Worm (Caenorhabditis elegans): ENCODE data around the gene prmt-6.

prmt-6 gene

DNA sequence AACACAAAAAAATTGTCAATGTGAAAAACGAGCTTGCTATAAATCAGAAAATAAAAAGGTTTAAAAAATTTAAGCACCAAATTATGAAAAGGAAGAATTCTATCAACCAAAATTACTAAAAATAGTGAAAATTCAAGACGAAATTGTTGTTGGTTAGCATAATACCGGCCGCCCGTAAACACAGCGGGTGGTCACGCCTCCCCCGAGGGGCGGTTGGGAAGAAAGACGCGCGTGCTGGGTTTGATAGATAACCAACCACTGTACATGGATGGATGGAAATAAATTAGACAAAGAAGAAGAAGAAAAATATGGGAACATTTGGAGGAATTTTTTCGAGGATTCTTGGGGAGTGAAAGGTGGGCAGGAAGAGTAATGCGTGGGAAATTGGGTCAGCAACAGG lies 11.6 kb downstream of the prmt-6 start:
- TF ChIP-seq sea-2 (GFP tag; optimal IDR thresholded peaks at IDR 0.05) (no peak), nfya-1 (tag; optimal IDR thresholded peaks at IDR 0.05; ENCODE audit: insufficient read depth) (no peak), mdl-1 (tag; optimal IDR thresholded peaks at IDR 0.05) (no peak), aly-2 (tag; optimal IDR thresholded peaks at IDR 0.05) (no peak), R02D3.7 (tag; optimal IDR thresholded peaks at IDR 0.05) (no peak), jun-1 (tag; optimal IDR thresholded peaks at IDR 0.05) (no peak), unc-62 (GFP tag; optimal IDR thresholded peaks at IDR 0.05) (no peak), ceh-28 (tag; optimal IDR thresholded peaks at IDR 0.05) (no peak), skn-1 (tag; optimal IDR thresholded peaks at IDR 0.05) (no peak), nhr-67 (tag; optimal IDR thresholded peaks at IDR 0.05) (no peak), lin-15B (tag; optimal IDR thresholded peaks at IDR 0.05) (no peak), ceh-82 (tag; optimal IDR thresholded peaks at IDR 0.05) (no peak), pha-4 (tag; optimal IDR thresholded peaks at IDR 0.05) (no peak), nhr-77 (tag; optimal IDR thresholded peaks at IDR 0.05) (no peak), fkh-2 (tag; optimal IDR thresholded peaks at IDR 0.05) (no peak), tbx-2 (tag; optimal IDR thresholded peaks at IDR 0.05) (no peak)

DNA sequence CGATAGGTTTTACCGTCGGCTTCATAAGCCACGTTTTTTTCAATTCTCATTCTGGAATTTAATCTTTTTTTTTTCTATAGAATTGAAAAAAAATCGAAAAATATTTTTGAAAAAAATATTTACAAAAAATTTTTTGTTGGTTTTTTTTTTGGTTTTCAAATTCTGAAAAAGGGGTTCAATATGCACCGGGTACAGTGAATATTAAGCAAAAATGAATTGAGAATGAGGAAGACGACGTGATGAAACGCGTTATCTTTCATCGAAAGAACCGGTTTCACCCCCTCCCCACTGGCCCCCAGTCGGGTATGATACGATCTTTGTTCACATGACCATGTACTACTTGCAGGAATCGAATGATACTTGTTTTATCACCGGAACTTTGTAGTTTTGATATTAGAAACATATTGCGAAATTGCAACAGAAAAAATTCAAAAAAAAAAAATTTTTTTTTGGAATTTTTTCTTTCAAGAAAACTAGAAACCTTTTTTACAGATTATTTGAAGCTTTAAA lies 18.5 kb downstream of the prmt-6 start, which contains the start of gene C54E4.5:
Gene C54E4.5 (minus strand): TSS at position 51 of the 510 bp plus-strand sequence.
- TF ChIP-seq nhr-25 (tag; optimal IDR thresholded peaks at IDR 0.05) (peak; percentile 69), ceh-28 (tag; optimal IDR thresholded peaks at IDR 0.05) (peak; percentile 16), sea-2 (GFP tag; optimal IDR thresholded peaks at IDR 0.05) (no peak), elt-3 (tag; optimal IDR thresholded peaks at IDR 0.05) (peak in 1 of 3 experiments; percentile 39), elt-1 (tag; optimal IDR thresholded peaks at IDR 0.05) (peak; percentile 68), nfya-1 (tag; optimal IDR thresholded peaks at IDR 0.05; ENCODE audit: insufficient read depth) (no peak), nhr-23 (tag; optimal IDR thresholded peaks at IDR 0.05) (peak; percentile 87), nhr-43 (tag; optimal IDR thresholded peaks at IDR 0.05; ENCODE audit: poor library complexity, severe bottlenecking) (peak; percentile 78)

DNA sequence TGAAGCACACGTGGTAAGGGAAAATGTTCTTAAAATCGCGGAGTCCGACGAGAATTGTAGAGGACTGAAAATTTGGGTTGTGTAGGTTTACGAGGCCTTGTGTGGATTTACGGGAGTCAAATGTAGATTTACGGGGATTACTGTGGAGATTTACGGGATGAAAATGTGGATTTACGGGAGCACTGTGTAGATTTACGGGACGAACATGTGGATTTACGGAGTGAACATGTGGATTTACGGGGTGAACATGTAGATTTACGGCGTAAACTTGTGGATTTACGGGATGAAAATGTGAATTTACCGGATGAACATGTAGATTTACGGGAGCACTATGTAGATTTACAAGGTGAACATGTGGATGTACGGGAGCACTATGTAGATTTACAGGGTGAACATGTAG lies 25.5 kb downstream of the prmt-6 start:
- no peak for TF ChIP-seq ceh-28 (tag; optimal IDR thresholded peaks at IDR 0.05)
- no peak for TF ChIP-seq hmg-11 (tag; optimal IDR thresholded peaks at IDR 0.05)
- TF ChIP-seq lin-39 (tag; optimal IDR thresholded peaks at IDR 0.05), result no peak
- TF ChIP-seq mdl-1 (tag; optimal IDR thresholded peaks at IDR 0.05), result no peak
- no peak for TF ChIP-seq sea-2 (GFP tag; optimal IDR thresholded peaks at IDR 0.05)
- TF ChIP-seq tbx-2 (tag; optimal IDR thresholded peaks at IDR 0.05), result no peak
- TF ChIP-seq R02D3.7 (tag; optimal IDR thresholded peaks at IDR 0.05), result no peak
- TF ChIP-seq ama-1 (optimal IDR thresholded peaks at IDR 0.05), result no peak
- no peak for TF ChIP-seq fkh-2 (tag; optimal IDR thresholded peaks at IDR 0.05)
- TF ChIP-seq nhr-23 (tag; optimal IDR thresholded peaks at IDR 0.05), result no peak
- TF ChIP-seq skn-1 (tag; optimal IDR thresholded peaks at IDR 0.05), result no peak
- no peak for TF ChIP-seq egl-27 (tag; optimal IDR thresholded peaks at IDR 0.05)
- TF ChIP-seq eor-1 (tag; optimal IDR thresholded peaks at IDR 0.05), result no peak
- no peak for TF ChIP-seq nhr-77 (tag; optimal IDR thresholded peaks at IDR 0.05)
- TF ChIP-seq pha-4 (tag; optimal IDR thresholded peaks at IDR 0.05), result no peak
- TF ChIP-seq nfya-1 (tag; optimal IDR thresholded peaks at IDR 0.05; ENCODE audit: insufficient read depth), result no peak
- TF ChIP-seq pqm-1 (tag; optimal IDR thresholded peaks at IDR 0.05), result no peak
- TF ChIP-seq elt-3 (tag; optimal IDR thresholded peaks at IDR 0.05), result no peak

DNA sequence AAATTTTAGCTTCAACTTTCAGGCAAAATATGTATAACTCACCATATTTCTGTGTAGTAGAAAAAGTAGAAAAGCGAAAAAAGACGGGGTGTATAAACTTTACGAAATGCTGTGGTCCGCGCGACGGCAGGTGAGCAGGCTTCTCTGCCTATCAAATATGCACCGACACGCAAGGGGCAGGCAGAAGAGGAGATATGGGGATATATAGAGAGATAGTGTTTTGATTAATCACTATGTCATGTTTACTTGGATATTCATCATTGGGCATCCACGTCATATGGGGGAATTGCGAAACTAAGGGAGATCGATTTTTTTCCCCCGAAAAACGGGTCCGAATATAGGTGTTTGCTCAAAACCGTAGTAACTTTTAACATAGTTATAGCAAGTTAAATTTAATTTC lies 28.3 kb downstream of the prmt-6 start, which contains the start of gene gcy-37:
Gene gcy-37 (minus strand): TSS at position 101 of the 400 bp plus-strand sequence.
- no peak for TF ChIP-seq pha-4 (tag; optimal IDR thresholded peaks at IDR 0.05)
- TF ChIP-seq pqm-1 (tag; optimal IDR thresholded peaks at IDR 0.05), result no peak
- no peak for TF ChIP-seq nhr-237 (tag; optimal IDR thresholded peaks at IDR 0.05)
- no peak for TF ChIP-seq skn-1 (tag; optimal IDR thresholded peaks at IDR 0.05)
- no peak for TF ChIP-seq egl-5 (tag; optimal IDR thresholded peaks at IDR 0.05)
- no peak for TF ChIP-seq nhr-25 (tag; optimal IDR thresholded peaks at IDR 0.05)
- TF ChIP-seq ceh-16 (tag; optimal IDR thresholded peaks at IDR 0.05), result no peak
- no peak for TF ChIP-seq R02D3.7 (tag; optimal IDR thresholded peaks at IDR 0.05)

DNA sequence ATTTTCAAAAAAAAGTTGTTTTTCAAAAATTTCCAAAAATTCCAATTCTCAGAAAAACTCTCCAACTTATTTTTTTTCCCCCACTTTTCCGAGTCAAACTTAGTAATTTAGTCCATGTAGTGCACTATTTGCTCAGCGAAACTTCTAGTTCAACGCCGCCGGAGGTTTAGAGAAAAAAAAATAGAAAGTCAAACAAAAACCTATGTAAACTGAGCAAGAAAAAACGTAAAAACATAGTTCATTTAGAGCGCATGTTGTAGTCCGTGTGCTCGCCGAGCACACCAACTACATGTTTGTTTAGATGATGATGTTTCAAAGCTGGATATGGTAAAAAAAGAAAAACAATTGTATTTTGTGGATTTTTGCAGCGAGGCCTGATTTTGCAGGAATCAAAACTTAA lies 31.5 kb downstream of the prmt-6 start:
- TF ChIP-seq nhr-12 (tag; optimal IDR thresholded peaks at IDR 0.05) (no peak), lin-15B (tag; optimal IDR thresholded peaks at IDR 0.05) (no peak), pha-4 (tag; optimal IDR thresholded peaks at IDR 0.05) (peak; percentile 92), ZK546.5 (tag; optimal IDR thresholded peaks at IDR 0.05) (no peak), nhr-237 (tag; optimal IDR thresholded peaks at IDR 0.05) (no peak)

Measured in whole organism, L3 larva.